Worm (Caenorhabditis elegans): ENCODE measurements around the gene odc-1.

- TF ChIP-seq T22C8.4 (GFP tag; IDR thresholded peaks at IDR 0.05) (no peak), med-1 (GFP tag; optimal IDR thresholded peaks at IDR 0.05; ENCODE audit: insufficient read depth) (no peak), cog-1 (tag; optimal IDR thresholded peaks at IDR 0.05) (no peak), ztf-29 (GFP tag; IDR thresholded peaks at IDR 0.05) (no peak), klf-2 (GFP tag; conservative IDR thresholded peaks at IDR 0.05) (no peak), ref-1 (GFP tag; conservative IDR thresholded peaks at IDR 0.05) (no peak), ztf-23 (GFP tag; IDR thresholded peaks at IDR 0.05) (no peak)
Observed at ce11 chrV:6854711-6855110, 45.3 kb downstream of the odc-1 start, which contains the start of gene gpa-10.
